Fruit fly (Drosophila melanogaster) whole organism, embryonic: ENCODE data around the gene CG13008.

Source experiments
- Ada2b ChIP-seq: fragments of 200-800 bp; sonication (Bioruptor generic); IDR thresholded peaks from 2 replicates; pipeline ENCODE4 v1.3.6; 2022; ENCODE audit warnings: missing biosample characterization, missing genetic modification characterization
- Adf1 ChIP-seq: fragments of 200-800 bp; sonication (Bioruptor generic); IDR thresholded peaks from 2 replicates; pipeline ENCODE4 v1.3.6; 2022; ENCODE audit warnings: missing biosample characterization, missing genetic modification characterization
- CG10321 ChIP-seq: fragments of 200-800 bp; sonication (Bioruptor generic); IDR thresholded peaks from 2 replicates; pipeline ENCODE4 v1.3.6; 2022; ENCODE audit warnings: missing biosample characterization, missing genetic modification characterization
- CG10431 ChIP-seq: fragments of 200-800 bp; sonication (Bioruptor generic); optimal IDR thresholded peaks from 3 replicates; lab custom pipeline; 2018; ENCODE audit warnings: missing biosample characterization, mild to moderate bottlenecking, missing genetic modification characterization
- CG10543 ChIP-seq: fragments of 200-800 bp; sonication (Bioruptor generic); optimal IDR thresholded peaks from 3 replicates; lab custom pipeline; 2017; ENCODE audit warnings: missing biosample characterization, mild to moderate bottlenecking, missing genetic modification characterization, moderate library complexity
- CG10979 ChIP-seq: fragments of 200-800 bp; sonication (Bioruptor generic); optimal IDR thresholded peaks from 2 replicates; lab custom pipeline; 2018; ENCODE audit warnings: missing biosample characterization, mild to moderate bottlenecking, missing genetic modification characterization, moderate library complexity
- CG11456 ChIP-seq: fragments of 200-800 bp; sonication (Bioruptor generic); IDR thresholded peaks from 3 replicates; pipeline ENCODE4 v1.3.6; 2022; ENCODE audit warnings: missing biosample characterization, missing genetic modification characterization
- CG12299 ChIP-seq: fragments of 200-800 bp; sonication (Bioruptor generic); optimal IDR thresholded peaks from 2 replicates; lab custom pipeline; 2018; ENCODE audit warnings: missing biosample characterization, mild to moderate bottlenecking, missing genetic modification characterization
- CG13123 ChIP-seq: fragments of 200-800 bp; sonication (Bioruptor generic); optimal IDR thresholded peaks from 2 replicates; lab custom pipeline; 2016; ENCODE audit warnings: missing biosample characterization, missing genetic modification characterization
- CG13624 ChIP-seq: fragments of 200-800 bp; sonication (Bioruptor generic); optimal IDR thresholded peaks from 2 replicates; lab custom pipeline; 2016; ENCODE audit warnings: missing biosample characterization, missing genetic modification characterization
- CG14441 ChIP-seq: fragments of 200-800 bp; sonication (Bioruptor generic); IDR thresholded peaks from 2 replicates; pipeline ENCODE4 v1.3.6; 2022; ENCODE audit warnings: missing biosample characterization, missing genetic modification characterization
- CG15514 ChIP-seq: fragments of 200-800 bp; sonication (Bioruptor generic); optimal IDR thresholded peaks from 3 replicates; lab custom pipeline; 2017; ENCODE audit warnings: missing biosample characterization, missing genetic modification characterization, mild to moderate bottlenecking, moderate library complexity, missing genetic modification reagents
- CG15601 ChIP-seq: fragments of 200-800 bp; sonication (Bioruptor generic); optimal IDR thresholded peaks from 3 replicates; lab custom pipeline; 2019; ENCODE audit warnings: missing biosample characterization, mild to moderate bottlenecking, missing genetic modification characterization, moderate library complexity
- CG1603 ChIP-seq: fragments of 200-800 bp; sonication (Bioruptor generic); optimal IDR thresholded peaks from 2 replicates; lab custom pipeline; 2019; ENCODE audit warnings: missing biosample characterization, mild to moderate bottlenecking, missing genetic modification characterization, moderate library complexity
- CG17568 ChIP-seq: fragments of 200-800 bp; sonication (Bioruptor generic); optimal IDR thresholded peaks from 2 replicates; lab custom pipeline; 2018; ENCODE audit warnings: missing biosample characterization, mild to moderate bottlenecking, missing genetic modification characterization, moderate library complexity
- CG17612 ChIP-seq: fragments of 200-800 bp; sonication (Bioruptor generic); IDR thresholded peaks from 2 replicates; pipeline ENCODE4 v1.3.6; 2022; ENCODE audit warnings: missing biosample characterization, missing genetic modification characterization
- CG2202 ChIP-seq: fragments of 200-800 bp; sonication (Bioruptor generic); optimal IDR thresholded peaks from 2 replicates; lab custom pipeline; 2018; ENCODE audit warnings: missing biosample characterization, mild to moderate bottlenecking, missing genetic modification characterization
- CG2889 ChIP-seq: fragments of 200-800 bp; sonication (Bioruptor generic); IDR thresholded peaks from 3 replicates; pipeline ENCODE4 v1.3.6; 2022; ENCODE audit warnings: missing biosample characterization, missing genetic modification characterization
- CG32772 ChIP-seq: fragments of 200-800 bp; sonication (Bioruptor generic); IDR thresholded peaks from 2 replicates; pipeline ENCODE4 v1.3.6; 2022; ENCODE audit warnings: missing biosample characterization, missing genetic modification characterization
- CG43689 ChIP-seq: fragments of 200-800 bp; sonication (Bioruptor generic); IDR thresholded peaks from 2 replicates; pipeline ENCODE4 v1.3.6; 2022; ENCODE audit warnings: missing biosample characterization, missing genetic modification characterization
- CG7357 ChIP-seq: fragments of 200-800 bp; sonication (Bioruptor generic); IDR thresholded peaks from 3 replicates; pipeline ENCODE4 v1.3.6; 2022; ENCODE audit warnings: missing biosample characterization, missing genetic modification characterization
- CG8388 ChIP-seq: fragments of 200-800 bp; sonication (Bioruptor generic); optimal IDR thresholded peaks from 2 replicates; lab custom pipeline; 2019; ENCODE audit warnings: missing biosample characterization, mild to moderate bottlenecking, missing genetic modification characterization, moderate library complexity
- CG8765 ChIP-seq: fragments of 200-800 bp; sonication (Bioruptor generic); IDR thresholded peaks from 2 replicates; pipeline ENCODE4 v1.3.6; 2022; ENCODE audit warnings: missing biosample characterization, missing genetic modification characterization
- Deaf1 ChIP-seq: fragments of 200-800 bp; optimal IDR thresholded peaks from 3 replicates; lab custom pipeline; 2019; ENCODE audit warnings: missing biosample characterization, mild to moderate bottlenecking, missing genetic modification characterization, moderate library complexity
- Dll ChIP-seq: fragments of 200-800 bp; sonication (Bioruptor generic); IDR thresholded peaks from 4 replicates; pipeline ENCODE4 v1.3.6; 2022; ENCODE audit warnings: missing biosample characterization, missing genetic modification characterization; ENCODE audit not compliant: partially characterized antibody
- E2f2 ChIP-seq: fragments of 200-800 bp; sonication (Bioruptor generic); IDR thresholded peaks from 2 replicates; pipeline ENCODE4 v1.3.6; 2022; ENCODE audit warnings: missing biosample characterization, missing genetic modification characterization
- H15 ChIP-seq: fragments of 200-800 bp; sonication (Bioruptor generic); IDR thresholded peaks from 3 replicates; pipeline ENCODE4 v1.3.6; 2022; ENCODE audit warnings: missing biosample characterization, missing genetic modification characterization
- Hey ChIP-seq: fragments of 200-800 bp; sonication (Bioruptor generic); optimal IDR thresholded peaks from 3 replicates; lab custom pipeline; 2018; ENCODE audit warnings: missing biosample characterization, mild to moderate bottlenecking, missing genetic modification characterization
- Hsf ChIP-seq: fragments of 200-800 bp; sonication (Bioruptor generic); optimal IDR thresholded peaks from 3 replicates; lab custom pipeline; 2016; ENCODE audit warnings: missing biosample characterization, missing genetic modification characterization
- Sin3A ChIP-seq: fragments of >200 bp; optimal IDR thresholded peaks from 2 replicates; lab custom pipeline; 2018
- abd-A ChIP-seq: fragments of 200-800 bp; sonication (Bioruptor generic); optimal IDR thresholded peaks from 3 replicates; lab custom pipeline; 2019; ENCODE audit warnings: missing biosample characterization, mild to moderate bottlenecking, missing genetic modification characterization, moderate library complexity
- ash1 ChIP-seq: fragments of 200-800 bp; sonication (Bioruptor generic); optimal IDR thresholded peaks from 2 replicates; lab custom pipeline; 2018; ENCODE audit warnings: missing biosample characterization, mild to moderate bottlenecking, missing genetic modification characterization
- az2 ChIP-seq: fragments of 200-800 bp; sonication (Bioruptor generic); optimal IDR thresholded peaks from 3 replicates; lab custom pipeline; 2016; ENCODE audit warnings: missing biosample characterization, missing genetic modification characterization
- cg ChIP-seq: fragments of 200-800 bp; sonication (Bioruptor generic); optimal IDR thresholded peaks from 3 replicates; lab custom pipeline; 2019; ENCODE audit warnings: missing biosample characterization, mild to moderate bottlenecking, missing genetic modification characterization, moderate library complexity
- corto ChIP-seq: fragments of 200-800 bp; sonication (Bioruptor generic); optimal IDR thresholded peaks from 2 replicates; lab custom pipeline; 2016; ENCODE audit warnings: missing biosample characterization, mild to moderate bottlenecking, missing genetic modification characterization, moderate library complexity
- dan ChIP-seq: fragments of 200-800 bp; sonication (Bioruptor generic); IDR thresholded peaks from 2 replicates; pipeline ENCODE4 v1.3.6; 2022; ENCODE audit warnings: missing biosample characterization, missing genetic modification characterization
- dimm ChIP-seq: fragments of 200-800 bp; sonication (Bioruptor generic); IDR thresholded peaks from 2 replicates; pipeline ENCODE4 v1.3.6; 2022; ENCODE audit warnings: missing biosample characterization, missing genetic modification characterization
- dpn ChIP-seq, 2 experiments: fragments of 200-800 bp; sonication (Bioruptor generic); optimal IDR thresholded peaks; 3 replicates each; lab custom pipeline; 2016; ENCODE audit warnings: missing biosample characterization in 2 of 2, missing genetic modification characterization in 2 of 2
- fd96Cb ChIP-seq: fragments of 200-800 bp; sonication (Bioruptor generic); optimal IDR thresholded peaks from 2 replicates; lab custom pipeline; 2018; ENCODE audit warnings: missing biosample characterization, mild to moderate bottlenecking, missing genetic modification characterization, moderate library complexity
- gce ChIP-seq: fragments of 200-800 bp; sonication (Bioruptor generic); IDR thresholded peaks from 3 replicates; pipeline ENCODE4 v1.3.6; 2022; ENCODE audit warnings: missing biosample characterization, missing genetic modification characterization
- kah ChIP-seq: fragments of 200-800 bp; sonication (Bioruptor generic); optimal IDR thresholded peaks from 2 replicates; lab custom pipeline; 2018; ENCODE audit warnings: missing biosample characterization, mild to moderate bottlenecking, missing genetic modification characterization
- lbe ChIP-seq: fragments of 200-800 bp; sonication (Bioruptor generic); optimal IDR thresholded peaks from 2 replicates; lab custom pipeline; 2016; ENCODE audit warnings: missing biosample characterization, mild to moderate bottlenecking, missing genetic modification characterization
- ranshi ChIP-seq: fragments of 200-800 bp; sonication (Bioruptor generic); IDR thresholded peaks from 2 replicates; pipeline ENCODE4 v1.3.6; 2022; ENCODE audit warnings: missing biosample characterization, missing genetic modification characterization
- salm ChIP-seq: fragments of 200-800 bp; sonication (Bioruptor generic); optimal IDR thresholded peaks from 2 replicates; lab custom pipeline; 2018; ENCODE audit warnings: missing biosample characterization, mild to moderate bottlenecking, missing genetic modification characterization
- scrt ChIP-seq: fragments of 200-800 bp; sonication (Bioruptor generic); optimal IDR thresholded peaks from 2 replicates; lab custom pipeline; 2018; ENCODE audit warnings: missing biosample characterization, mild to moderate bottlenecking, missing genetic modification characterization, moderate library complexity
- sima ChIP-seq: fragments of 200-800 bp; sonication (Bioruptor generic); optimal IDR thresholded peaks from 2 replicates; lab custom pipeline; 2016; ENCODE audit warnings: missing biosample characterization, missing genetic modification characterization
- slp2 ChIP-seq: fragments of 200-800 bp; sonication (Bioruptor generic); optimal IDR thresholded peaks from 2 replicates; lab custom pipeline; 2016; ENCODE audit warnings: missing biosample characterization, missing genetic modification characterization
- trem ChIP-seq: fragments of 200-800 bp; optimal IDR thresholded peaks from 3 replicates; lab custom pipeline; 2019; ENCODE audit warnings: missing biosample characterization, mild to moderate bottlenecking, missing genetic modification characterization, moderate library complexity
- tx ChIP-seq: fragments of 200-800 bp; sonication (Bioruptor generic); optimal IDR thresholded peaks from 2 replicates; lab custom pipeline; 2016; ENCODE audit warnings: missing biosample characterization, missing genetic modification characterization
- wek ChIP-seq: fragments of 200-800 bp; sonication (Bioruptor generic); optimal IDR thresholded peaks from 3 replicates; lab custom pipeline; 2018; ENCODE audit warnings: missing biosample characterization, mild to moderate bottlenecking, missing genetic modification characterization, moderate library complexity

CG13008 gene

dm6 chrX:16751579-16752156 lies 40.6 kb downstream of the CG13008 start, which contains the start of gene goe (continued):
- TF ChIP-seq CG2202 (tag; lab: Kevin White, UChicago) (peak; percentile 61), CG43689 (GFP tag; lab: Robert Waterston, UW) (peak; percentile 74), CG8388 (GFP tag; lab: Kevin White, UChicago) (peak; percentile 64), ash1 (GFP tag; lab: Kevin White, UChicago) (peak; percentile 59), cg (GFP tag; lab: Kevin White, UChicago) (peak; percentile 53), lbe (GFP tag; lab: Kevin White, UChicago) (peak; percentile 16), CG14441 (GFP tag; lab: Robert Waterston, UW) (peak; percentile 78), Hey (tag; lab: Kevin White, UChicago) (peak; percentile 64), tx (GFP tag; lab: Kevin White, UChicago) (peak; percentile 73), Deaf1 (tag; lab: Kevin White, UChicago) (no peak), CG17568 (GFP tag; lab: Kevin White, UChicago) (peak; percentile 83), CG8765 (GFP tag; lab: Robert Waterston, UW) (peak; percentile 63), Sin3A (lab: Kevin White, UChicago) (peak; percentile 39), CG1603 (peak; percentile 82), H15 (peak; percentile 68; the same call in 2 of the 3 replicates), CG11456 (GFP tag; lab: Robert Waterston, UW) (peak; percentile 89), E2f2 (GFP tag; lab: Robert Waterston, UW) (peak; percentile 83), CG17612 (peak; percentile 60; the same call in 1 of the 2 replicates), CG15514 (GFP tag; lab: Kevin White, UChicago) (peak; percentile 88), CG2889 (GFP tag; lab: Robert Waterston, UW) (no peak), az2 (GFP tag; lab: Kevin White, UChicago) (peak; percentile 65), CG32772 (GFP tag; lab: Robert Waterston, UW) (peak; percentile 70), dimm (GFP tag; lab: Robert Waterston, UW) (0 out of 2 replicates have a peak, but pooled peaks have one; percentile 27), Ada2b (GFP tag; lab: Robert Waterston, UW) (peak; percentile 57), corto (GFP tag; lab: Kevin White, UChicago) (peak; percentile 41), CG7357 (no peak), CG12299 (tag; lab: Kevin White, UChicago) (peak; percentile 78), scrt (peak; percentile 64), kah (GFP tag; lab: Kevin White, UChicago) (peak; percentile 11), CG13123 (GFP tag; lab: Kevin White, UChicago) (peak; percentile 81), CG10979 (tag; lab: Kevin White, UChicago) (peak; percentile 30), CG15601 (tag; lab: Kevin White, UChicago) (peak; percentile 85), gce (GFP tag; lab: Robert Waterston, UW) (peak; percentile 66; the same call in 2 of the 3 replicates), wek (GFP tag; lab: Kevin White, UChicago) (peak; percentile 77), CG10321 (peak; percentile 55), Adf1 (GFP tag; lab: Robert Waterston, UW) (peak; percentile 40), salm (tag; lab: Kevin White, UChicago) (peak; percentile 58), ranshi (GFP tag; lab: Robert Waterston, UW) (peak; percentile 68), CG13624 (peak; percentile 92), Hsf (GFP tag; lab: Kevin White, UChicago) (peak; percentile 85), CG10543 (GFP tag; lab: Kevin White, UChicago) (peak; percentile 89), slp2 (GFP tag; lab: Kevin White, UChicago) (peak; percentile 79), fd96Cb (tag; lab: Kevin White, UChicago) (peak; percentile 2), CG10431 (GFP tag; lab: Kevin White, UChicago) (peak; percentile 57), sima (GFP tag; lab: Kevin White, UChicago) (peak; percentile 72), trem (tag; lab: Kevin White, UChicago) (peak; percentile 96), dan (no peak), abd-A (no peak), dpn (GFP tag; optimal IDR thresholded peaks at IDR 0.05; lab: Kevin White, UChicago) (peak; percentile 82 to 91), Dll (peak; percentile 86)
